Fruit fly (Drosophila melanogaster): ENCODE results near the gene BOD1.

BOD1 gene

dm6 chr3R:27937752-27938694 lies at the start of gene BOD1, which contains the start of gene NSD:
BOD1 (plus strand) TSS chr3R:27938245.
NSD (minus strand) TSS chr3R:27937853.
- TF ChIP-seq CG17801 (GFP tag; optimal IDR thresholded peaks at IDR 0.05; ENCODE audit: partially characterized antibody): peak; percentile 31

- TF ChIP-seq CG17801 (GFP tag; optimal IDR thresholded peaks at IDR 0.05; ENCODE audit: partially characterized antibody): no peak
Observed at dm6 chr3R:27905695-27906094, 32.4 kb upstream of the BOD1 start, which contains the start of gene CG34353. CG34353 (minus strand) TSS chr3R:27905843.

dm6 chr3R:27912147-27912546 lies 25.9 kb upstream of the BOD1 start, which contains the start of gene mil:
mil (plus strand) TSS chr3R:27912447.
- no peak for TF ChIP-seq CG17801 (GFP tag; optimal IDR thresholded peaks at IDR 0.05; ENCODE audit: partially characterized antibody)

- no peak for TF ChIP-seq CG17801 (GFP tag; optimal IDR thresholded peaks at IDR 0.05; ENCODE audit: partially characterized antibody)
Observed at dm6 chr3R:27916355-27917019, 21.6 kb upstream of the BOD1 start, which contains the start of the genes CG5003 and mRpS22. CG5003 (minus strand) TSS chr3R:27916516. mRpS22 (plus strand) TSS chr3R:27916908.

dm6 chr3R:27919385-27919789 lies 18.7 kb upstream of the BOD1 start, which contains the start of gene Boh1:
Boh1 (minus strand) TSS chr3R:27919460.
- peak; percentile 56 for TF ChIP-seq CG17801 (GFP tag; optimal IDR thresholded peaks at IDR 0.05; ENCODE audit: partially characterized antibody)

- TF ChIP-seq CG17801 (GFP tag; optimal IDR thresholded peaks at IDR 0.05; ENCODE audit: partially characterized antibody): no peak
Observed at dm6 chr3R:27920883-27921282, 17.2 kb upstream of the BOD1 start, which contains the start of gene CG12259. CG12259 (minus strand) TSS chr3R:27921089.

- TF ChIP-seq CG17801 (GFP tag; optimal IDR thresholded peaks at IDR 0.05; ENCODE audit: partially characterized antibody): no peak
Observed at dm6 chr3R:27921982-27922672, 15.9 kb upstream of the BOD1 start, which contains the start of gene BCAS2. BCAS2 (minus strand) TSS chr3R:27922356.

dm6 chr3R:27922673-27923175 lies 15.3 kb upstream of the BOD1 start, which contains the start of gene RpL4:
RpL4 (plus strand) TSS chr3R:27922821.
- peak; percentile 44 for TF ChIP-seq CG17801 (GFP tag; optimal IDR thresholded peaks at IDR 0.05; ENCODE audit: partially characterized antibody)

- peak; percentile 49 for TF ChIP-seq CG17801 (GFP tag; optimal IDR thresholded peaks at IDR 0.05; ENCODE audit: partially characterized antibody)
Observed at dm6 chr3R:27925000-27925970, 12.8 kb upstream of the BOD1 start, which contains the start of gene mino. mino (plus strand) TSS chr3R:27925191.

- no peak for TF ChIP-seq CG17801 (GFP tag; optimal IDR thresholded peaks at IDR 0.05; ENCODE audit: partially characterized antibody)
Observed at dm6 chr3R:27925971-27926533, 12.0 kb upstream of the BOD1 start.

dm6 chr3R:27926738-27927215 lies 11.3 kb upstream of the BOD1 start:
- TF ChIP-seq CG17801 (GFP tag; optimal IDR thresholded peaks at IDR 0.05; ENCODE audit: partially characterized antibody): no peak

dm6 chr3R:27928140-27928539 lies 9.9 kb upstream of the BOD1 start, which contains the start of gene nenya:
nenya (minus strand) TSS chr3R:27928174.
- no peak for TF ChIP-seq CG17801 (GFP tag; optimal IDR thresholded peaks at IDR 0.05; ENCODE audit: partially characterized antibody)

Measured in ovary, adult (tissue).